Comparison of ENCODE assay signal across 3 worm cellular contexts in genomic region chrX:1856160-1856559, ce11.
A peak's percentile ranks its signal among the peaks of the same experiment; 100 is the strongest.
TF ChIP-seq lines count a peak whose summit lies in the region.

Gene ceh-39, minus strand, starts transcription at chrX:1856172.

TF ChIP-seq in whole organism, L4 larva, 104 proteins besides CTCF, POLR2A, EP300 and RAD21 (continued from another document and continues in another):
- no peak for TF ChIP-seq lin-13 (GFP tag; optimal IDR thresholded peaks at IDR 0.05; lab: Kevin White, UChicago)
- no peak for TF ChIP-seq lin-15B (tag; optimal IDR thresholded peaks at IDR 0.05; lab: Kevin White, UChicago)
- no peak for TF ChIP-seq nhr-237 (tag; optimal IDR thresholded peaks at IDR 0.05; lab: Kevin White, UChicago)
- no peak for TF ChIP-seq daf-16 (GFP tag; optimal IDR thresholded peaks at IDR 0.05; lab: Kevin White, UChicago)
- TF ChIP-seq daf-16 (tag; optimal IDR thresholded peaks at IDR 0.05; lab: Kevin White, UChicago), result no peak
- TF ChIP-seq mdl-1 (tag; optimal IDR thresholded peaks at IDR 0.05; lab: Kevin White, UChicago), result peak in 1 of 2 experiments; percentile 41
- 0 out of 2 replicates have a peak, but pooled peaks have one; percentile 46 for TF ChIP-seq vab-7 (GFP tag; IDR thresholded peaks at IDR 0.05; lab: Robert Waterston, UW)
- 0 out of 2 replicates have a peak, but pooled peaks have one; percentile 8 for TF ChIP-seq Y105C5A.15 (GFP tag; IDR thresholded peaks at IDR 0.05; lab: Robert Waterston, UW)
- TF ChIP-seq snpc-4 (tag; optimal IDR thresholded peaks at IDR 0.05; lab: Kevin White, UChicago), result no peak
- no peak for TF ChIP-seq F49E8.2 (tag; optimal IDR thresholded peaks at IDR 0.05; lab: Kevin White, UChicago; ENCODE audit: borderline replicate concordance)
- TF ChIP-seq ztf-11 (tag; optimal IDR thresholded peaks at IDR 0.05; lab: Kevin White, UChicago), result no peak
- peak; percentile 69 for TF ChIP-seq rbr-2 (tag; optimal IDR thresholded peaks at IDR 0.05; lab: Kevin White, UChicago)
- peak in 1 of 2 experiments; percentile 7 for TF ChIP-seq unc-62 (GFP tag; optimal IDR thresholded peaks at IDR 0.05 in 1 of 2; lab: Kevin White, UChicago)
- no peak for TF ChIP-seq unc-62 (tag; optimal IDR thresholded peaks at IDR 0.05; lab: Kevin White, UChicago)
- no peak for TF ChIP-seq F10B5.3 (tag; optimal IDR thresholded peaks at IDR 0.05; lab: Kevin White, UChicago)
- no peak for TF ChIP-seq unc-130 (GFP tag; optimal IDR thresholded peaks at IDR 0.05; lab: Kevin White, UChicago)
- peak; percentile 14 for TF ChIP-seq F37D6.2 (tag; optimal IDR thresholded peaks at IDR 0.05; lab: Kevin White, UChicago)
- no peak for TF ChIP-seq tra-1 (GFP tag; IDR thresholded peaks at IDR 0.05; lab: Robert Waterston, UW)
- TF ChIP-seq egl-27 (tag; optimal IDR thresholded peaks at IDR 0.05; lab: Kevin White, UChicago), result no peak
- TF ChIP-seq lir-3 (tag; optimal IDR thresholded peaks at IDR 0.05; lab: Kevin White, UChicago), result no peak
- TF ChIP-seq nhr-111 (GFP tag; optimal IDR thresholded peaks at IDR 0.05; lab: Kevin White, UChicago), result no peak
- TF ChIP-seq T20F7.1 (GFP tag; optimal IDR thresholded peaks at IDR 0.05; lab: Kevin White, UChicago), result no peak
- no peak for TF ChIP-seq daf-19 (GFP tag; conservative IDR thresholded peaks at IDR 0.05; lab: Robert Waterston, UW)
- TF ChIP-seq ama-1 (optimal IDR thresholded peaks at IDR 0.05; lab: Kevin White, UChicago), result no peak
- TF ChIP-seq nhr-77 (tag; optimal IDR thresholded peaks at IDR 0.05; lab: Kevin White, UChicago), result no peak
- TF ChIP-seq nhr-6 (tag; optimal IDR thresholded peaks at IDR 0.05; lab: Kevin White, UChicago), result no peak
- peak; percentile 70 for TF ChIP-seq mep-1 (tag; optimal IDR thresholded peaks at IDR 0.05; lab: Kevin White, UChicago)
- TF ChIP-seq Y48G9A.11 (GFP tag; IDR thresholded peaks at IDR 0.05; lab: Robert Waterston, UW), result no peak
- TF ChIP-seq saeg-2 (GFP tag; IDR thresholded peaks at IDR 0.05; lab: Robert Waterston, UW), result no peak
- no peak for TF ChIP-seq nhr-10 (tag; optimal IDR thresholded peaks at IDR 0.05; lab: Kevin White, UChicago)
- TF ChIP-seq fos-1 (tag; optimal IDR thresholded peaks at IDR 0.05; lab: Kevin White, UChicago), result no peak
- no peak for TF ChIP-seq unc-39 (tag; optimal IDR thresholded peaks at IDR 0.05; lab: Kevin White, UChicago)
- no peak for TF ChIP-seq nhr-41 (GFP tag; IDR thresholded peaks at IDR 0.05; lab: Robert Waterston, UW)
- no peak for TF ChIP-seq jun-1 (tag; optimal IDR thresholded peaks at IDR 0.05; lab: Kevin White, UChicago)
- TF ChIP-seq nhr-28 (tag; optimal IDR thresholded peaks at IDR 0.05; lab: Kevin White, UChicago), result no peak
- no peak for TF ChIP-seq ZK337.2 (GFP tag; IDR thresholded peaks at IDR 0.05; lab: Robert Waterston, UW)
- no peak for TF ChIP-seq zip-11 (GFP tag; IDR thresholded peaks at IDR 0.05; lab: Robert Waterston, UW)
- TF ChIP-seq T26A8.4 (GFP tag; IDR thresholded peaks at IDR 0.05; lab: Robert Waterston, UW), result no peak
- TF ChIP-seq mdt-29 (GFP tag; IDR thresholded peaks at IDR 0.05; lab: Robert Waterston, UW), result no peak
- no peak for TF ChIP-seq sdz-12 (GFP tag; optimal IDR thresholded peaks at IDR 0.05; lab: Kevin White, UChicago)
- TF ChIP-seq ceh-82 (tag; optimal IDR thresholded peaks at IDR 0.05; lab: Kevin White, UChicago), result no peak
- TF ChIP-seq cey-2 (tag; optimal IDR thresholded peaks at IDR 0.05; lab: Kevin White, UChicago; ENCODE audit: borderline replicate concordance, insufficient read depth), result no peak
- no peak for TF ChIP-seq lsy-2 (tag; optimal IDR thresholded peaks at IDR 0.05; lab: Kevin White, UChicago)
- no peak for TF ChIP-seq nhr-76 (tag; optimal IDR thresholded peaks at IDR 0.05; lab: Kevin White, UChicago)
- no peak for TF ChIP-seq egl-43 (GFP tag; IDR thresholded peaks at IDR 0.05; lab: Robert Waterston, UW)
- TF ChIP-seq lin-39 (tag; optimal IDR thresholded peaks at IDR 0.05; lab: Kevin White, UChicago), result no peak

TF ChIP-seq in whole organism, late embryonic, 69 proteins besides CTCF, POLR2A, EP300 and RAD21 (continued from another document):
- TF ChIP-seq rnt-1 (tag; optimal IDR thresholded peaks at IDR 0.05; lab: Kevin White, UChicago) (no peak), lin-11 (tag; optimal IDR thresholded peaks at IDR 0.05; lab: Kevin White, UChicago) (no peak), ama-1 (optimal IDR thresholded peaks at IDR 0.05; lab: Kevin White, UChicago) (no peak), ceh-14 (tag; optimal IDR thresholded peaks at IDR 0.05; lab: Kevin White, UChicago) (peak; percentile 16), pag-3 (tag; optimal IDR thresholded peaks at IDR 0.05; lab: Kevin White, UChicago; ENCODE audit: borderline replicate concordance) (no peak), hlh-6 (tag; optimal IDR thresholded peaks at IDR 0.05; lab: Kevin White, UChicago) (no peak), pros-1 (tag; optimal IDR thresholded peaks at IDR 0.05; lab: Kevin White, UChicago) (no peak), C38D4.7 (GFP tag; optimal IDR thresholded peaks at IDR 0.05; lab: Kevin White, UChicago) (no peak), ttx-3 (tag; optimal IDR thresholded peaks at IDR 0.05; lab: Kevin White, UChicago) (no peak), unc-55 (GFP tag; optimal IDR thresholded peaks at IDR 0.05; lab: Kevin White, UChicago) (peak; percentile 55), ceh-30 (tag; optimal IDR thresholded peaks at IDR 0.05; lab: Kevin White, UChicago) (no peak), lim-6 (tag; optimal IDR thresholded peaks at IDR 0.05; lab: Kevin White, UChicago) (no peak), pqm-1 (tag; optimal IDR thresholded peaks at IDR 0.05; lab: Kevin White, UChicago) (peak; percentile 22), gmeb-2 (tag; optimal IDR thresholded peaks at IDR 0.05; lab: Kevin White, UChicago) (no peak), fax-1 (tag; optimal IDR thresholded peaks at IDR 0.05; lab: Kevin White, UChicago) (no peak), Y22D7AL.16 (tag; optimal IDR thresholded peaks at IDR 0.05; lab: Kevin White, UChicago) (no peak), nhr-11 (tag; optimal IDR thresholded peaks at IDR 0.05; lab: Kevin White, UChicago) (no peak), hlh-13 (GFP tag; optimal IDR thresholded peaks at IDR 0.05; lab: Kevin White, UChicago) (no peak), ceh-18 (tag; optimal IDR thresholded peaks at IDR 0.05; lab: Kevin White, UChicago) (peak; percentile 65), dmd-4 (tag; optimal IDR thresholded peaks at IDR 0.05; lab: Kevin White, UChicago; ENCODE audit: borderline replicate concordance) (no peak), F13H6.1 (tag; optimal IDR thresholded peaks at IDR 0.05; lab: Kevin White, UChicago) (no peak), hlh-15 (tag; optimal IDR thresholded peaks at IDR 0.05; lab: Kevin White, UChicago) (no peak), K02D7.2 (tag; optimal IDR thresholded peaks at IDR 0.05; lab: Kevin White, UChicago) (no peak), elt-2 (tag; optimal IDR thresholded peaks at IDR 0.05; lab: Kevin White, UChicago) (peak; percentile 27), odd-2 (tag; optimal IDR thresholded peaks at IDR 0.05; lab: Kevin White, UChicago) (no peak), T23F11.4 (GFP tag; optimal IDR thresholded peaks at IDR 0.05; lab: Kevin White, UChicago) (peak; percentile 20), ceh-22 (tag; optimal IDR thresholded peaks at IDR 0.05; lab: Kevin White, UChicago) (no peak), nhr-232 (tag; optimal IDR thresholded peaks at IDR 0.05; lab: Kevin White, UChicago) (no peak), elt-4 (tag; optimal IDR thresholded peaks at IDR 0.05; lab: Kevin White, UChicago) (no peak), hlh-30 (tag; optimal IDR thresholded peaks at IDR 0.05; lab: Kevin White, UChicago; ENCODE audit: insufficient read depth) (peak; percentile 36), ceh-19 (GFP tag; optimal IDR thresholded peaks at IDR 0.05; lab: Kevin White, UChicago) (peak; percentile 11), ceh-31 (tag; optimal IDR thresholded peaks at IDR 0.05; lab: Kevin White, UChicago) (peak; percentile 84), ceh-9 (tag; optimal IDR thresholded peaks at IDR 0.05; lab: Kevin White, UChicago) (no peak), ahr-1 (tag; optimal IDR thresholded peaks at IDR 0.05; lab: Kevin White, UChicago) (no peak), eyg-1 (tag; optimal IDR thresholded peaks at IDR 0.05; lab: Kevin White, UChicago) (no peak), sox-2 (GFP tag; IDR thresholded peaks at IDR 0.05; lab: Robert Waterston, UW) (no peak), fkh-10 (GFP tag; optimal IDR thresholded peaks at IDR 0.05; lab: Kevin White, UChicago) (peak; percentile 9), nfya-1 (tag; optimal IDR thresholded peaks at IDR 0.05; lab: Kevin White, UChicago) (peak; percentile 76), unc-42 (tag; optimal IDR thresholded peaks at IDR 0.05; lab: Kevin White, UChicago) (peak; percentile 70), ceh-48 (tag; optimal IDR thresholded peaks at IDR 0.05; lab: Kevin White, UChicago) (no peak), tbx-2 (tag; optimal IDR thresholded peaks at IDR 0.05; lab: Kevin White, UChicago) (peak; percentile 66), ceh-45 (GFP tag; IDR thresholded peaks at IDR 0.05; lab: Robert Waterston, UW) (no peak)

TF ChIP-seq in whole organism, mixed stage, embryonic, 35 proteins besides CTCF, POLR2A, EP300 and RAD21 (continued from another document):
- peak; percentile 52 for TF ChIP-seq lin-13 (tag; optimal IDR thresholded peaks at IDR 0.05; lab: Kevin White, UChicago)
- peak; percentile 12 for TF ChIP-seq mls-2 (tag; optimal IDR thresholded peaks at IDR 0.05; lab: Kevin White, UChicago)
- no peak for TF ChIP-seq elt-3 (tag; optimal IDR thresholded peaks at IDR 0.05; lab: Kevin White, UChicago)
- TF ChIP-seq ceh-43 (GFP tag; optimal IDR thresholded peaks at IDR 0.05; lab: Kevin White, UChicago), result no peak
